Fruit fly (Drosophila melanogaster) whole organism, embryonic: ENCODE data around the gene CG33687.

Experiments
- CG10431 ChIP-seq: fragments of 200-800 bp; sonication (Bioruptor generic); optimal IDR thresholded peaks from 3 replicates; lab custom pipeline; 2018; ENCODE audit warnings: missing biosample characterization, mild to moderate bottlenecking, missing genetic modification characterization
- CG11085 ChIP-seq: fragments of 200-800 bp; sonication (Bioruptor generic); IDR thresholded peaks from 2 replicates; pipeline ENCODE4 v1.3.6; 2022; ENCODE audit warnings: missing biosample characterization, missing genetic modification characterization
- CG11723 ChIP-seq: fragments of 200-800 bp; sonication (Bioruptor generic); optimal IDR thresholded peaks from 2 replicates; lab custom pipeline; 2017; ENCODE audit warnings: missing biosample characterization, mild to moderate bottlenecking, missing genetic modification characterization
- CG14050 ChIP-seq: fragments of 200-800 bp; sonication (Bioruptor generic); IDR thresholded peaks from 3 replicates; pipeline ENCODE4 v1.3.6; 2022; ENCODE audit warnings: missing biosample characterization, missing genetic modification characterization
- CG14710 ChIP-seq: fragments of 200-800 bp; sonication (Bioruptor generic); optimal IDR thresholded peaks from 3 replicates; lab custom pipeline; 2019; ENCODE audit warnings: missing biosample characterization, mild to moderate bottlenecking, missing genetic modification characterization, moderate library complexity
- CG15011 ChIP-seq: fragments of 200-800 bp; sonication (Bioruptor generic); optimal IDR thresholded peaks from 3 replicates; lab custom pipeline; 2018; ENCODE audit warnings: missing biosample characterization, mild to moderate bottlenecking, missing genetic modification characterization
- CG15269 ChIP-seq: fragments of 200-800 bp; sonication (Bioruptor generic); optimal IDR thresholded peaks from 2 replicates; lab custom pipeline; 2018; ENCODE audit warnings: missing biosample characterization, mild to moderate bottlenecking, missing genetic modification characterization, moderate library complexity
- CG15479 ChIP-seq: fragments of 200-800 bp; sonication (Bioruptor generic); optimal IDR thresholded peaks from 3 replicates; lab custom pipeline; 2019; ENCODE audit warnings: missing biosample characterization, mild to moderate bottlenecking, missing genetic modification characterization, moderate library complexity
- CG17359 ChIP-seq: fragments of 200-800 bp; sonication (Bioruptor generic); optimal IDR thresholded peaks from 3 replicates; lab custom pipeline; 2018; ENCODE audit warnings: missing biosample characterization, mild to moderate bottlenecking, missing genetic modification characterization, moderate library complexity
- CG2712 ChIP-seq: fragments of 200-800 bp; optimal IDR thresholded peaks from 3 replicates; lab custom pipeline; 2019; ENCODE audit warnings: missing biosample characterization, mild to moderate bottlenecking, missing genetic modification characterization, moderate library complexity
- CG2889 ChIP-seq: fragments of 200-800 bp; sonication (Bioruptor generic); IDR thresholded peaks from 3 replicates; pipeline ENCODE4 v1.3.6; 2022; ENCODE audit warnings: missing biosample characterization, missing genetic modification characterization
- CG31365 ChIP-seq: fragments of 200-800 bp; sonication (Bioruptor generic); optimal IDR thresholded peaks from 2 replicates; lab custom pipeline; 2018; ENCODE audit warnings: missing biosample characterization, mild to moderate bottlenecking, missing genetic modification characterization
- CG31441 ChIP-seq: fragments of 200-800 bp; sonication (Bioruptor generic); IDR thresholded peaks from 2 replicates; pipeline ENCODE4 v1.3.6; 2022; ENCODE audit warnings: missing biosample characterization, missing genetic modification characterization
- CG32532 ChIP-seq: fragments of 200-800 bp; sonication (Bioruptor generic); IDR thresholded peaks from 2 replicates; pipeline ENCODE4 v1.3.6; 2022; ENCODE audit warnings: missing biosample characterization, missing genetic modification characterization
- CG33213 ChIP-seq: fragments of 200-800 bp; sonication (Bioruptor generic); optimal IDR thresholded peaks from 3 replicates; lab custom pipeline; 2016; ENCODE audit warnings: missing biosample characterization, missing genetic modification characterization
- CG8281 ChIP-seq: fragments of 200-800 bp; sonication (Bioruptor generic); optimal IDR thresholded peaks from 2 replicates; lab custom pipeline; 2018; ENCODE audit warnings: missing biosample characterization, mild to moderate bottlenecking, missing genetic modification characterization, moderate library complexity
- CG9437 ChIP-seq: fragments of 200-800 bp; sonication (Bioruptor generic); optimal IDR thresholded peaks from 2 replicates; lab custom pipeline; 2018; ENCODE audit warnings: missing biosample characterization, mild to moderate bottlenecking, missing genetic modification characterization
- Chrac-16 ChIP-seq: fragments of 200-800 bp; sonication (Bioruptor generic); optimal IDR thresholded peaks from 3 replicates; lab custom pipeline; 2016; ENCODE audit warnings: missing biosample characterization, missing genetic modification characterization
- D19A ChIP-seq: fragments of 200-800 bp; optimal IDR thresholded peaks from 3 replicates; lab custom pipeline; 2019; ENCODE audit warnings: missing biosample characterization, mild to moderate bottlenecking, missing genetic modification characterization, moderate library complexity
- Dek ChIP-seq: fragments of 200-800 bp; sonication (Bioruptor generic); optimal IDR thresholded peaks from 3 replicates; lab custom pipeline; 2019; ENCODE audit warnings: missing biosample characterization, mild to moderate bottlenecking, missing genetic modification characterization, moderate library complexity
- Elba2 ChIP-seq: fragments of 200-800 bp; sonication (Bioruptor generic); optimal IDR thresholded peaks from 3 replicates; lab custom pipeline; 2016; ENCODE audit warnings: missing biosample characterization, missing genetic modification characterization
- HHEX ChIP-seq: fragments of 200-800 bp; sonication (Bioruptor generic); optimal IDR thresholded peaks from 3 replicates; lab custom pipeline; 2017; ENCODE audit warnings: missing biosample characterization, mild to moderate bottlenecking, missing genetic modification characterization, missing genetic modification reagents
- Hmr ChIP-seq: fragments of 200-800 bp; sonication (Bioruptor generic); optimal IDR thresholded peaks from 3 replicates; lab custom pipeline; 2017; ENCODE audit warnings: mild to moderate bottlenecking, missing biosample characterization, missing genetic modification reagents, missing genetic modification characterization
- Meics ChIP-seq: fragments of 200-800 bp; sonication (Bioruptor generic); optimal IDR thresholded peaks from 2 replicates; lab custom pipeline; 2017; ENCODE audit warnings: missing biosample characterization, mild to moderate bottlenecking, missing genetic modification characterization
- Nf-YB ChIP-seq: fragments of 200-800 bp; sonication (Bioruptor generic); optimal IDR thresholded peaks from 3 replicates; lab custom pipeline; 2019; ENCODE audit warnings: missing biosample characterization, mild to moderate bottlenecking, missing genetic modification characterization, moderate library complexity
- Ptx1 ChIP-seq: fragments of 200-800 bp; sonication (Bioruptor generic); IDR thresholded peaks from 2 replicates; pipeline ENCODE4 v1.3.6; 2022; ENCODE audit warnings: missing biosample characterization, missing genetic modification characterization
- Vsx1 ChIP-seq: fragments of 200-800 bp; sonication (Bioruptor generic); optimal IDR thresholded peaks from 2 replicates; lab custom pipeline; 2017; ENCODE audit warnings: missing biosample characterization, mild to moderate bottlenecking, missing genetic modification characterization, missing genetic modification reagents
- al ChIP-seq: fragments of 200-800 bp; sonication (Bioruptor generic); IDR thresholded peaks from 2 replicates; pipeline ENCODE4 v1.3.6; 2022; ENCODE audit warnings: missing biosample characterization, missing genetic modification characterization
- aop ChIP-seq: fragments of 200-800 bp; sonication (Bioruptor generic); IDR thresholded peaks from 2 replicates; pipeline ENCODE4 v1.3.6; 2022; ENCODE audit warnings: missing biosample characterization, missing genetic modification characterization
- ara ChIP-seq: fragments of 200-800 bp; sonication (Bioruptor generic); IDR thresholded peaks from 2 replicates; pipeline ENCODE4 v1.3.6; 2022; ENCODE audit warnings: missing biosample characterization, missing genetic modification characterization
- bbx ChIP-seq: fragments of 200-800 bp; sonication (Bioruptor generic); IDR thresholded peaks from 2 replicates; pipeline ENCODE4 v1.3.6; 2022; ENCODE audit warnings: missing biosample characterization, missing genetic modification characterization; ENCODE audit not compliant: partially characterized antibody
- btn ChIP-seq: fragments of 200-800 bp; sonication (Bioruptor generic); optimal IDR thresholded peaks from 2 replicates; lab custom pipeline; 2016; ENCODE audit warnings: missing biosample characterization, missing genetic modification characterization
- da ChIP-seq: fragments of 200-800 bp; sonication (Bioruptor generic); optimal IDR thresholded peaks from 2 replicates; lab custom pipeline; 2016; ENCODE audit warnings: missing biosample characterization, missing genetic modification characterization
- disco-r ChIP-seq: fragments of 200-800 bp; sonication (Bioruptor generic); optimal IDR thresholded peaks from 2 replicates; lab custom pipeline; 2016; ENCODE audit warnings: missing biosample characterization, missing genetic modification characterization
- gem ChIP-seq: fragments of 200-800 bp; sonication (Bioruptor generic); optimal IDR thresholded peaks from 2 replicates; lab custom pipeline; 2019; ENCODE audit warnings: missing biosample characterization, mild to moderate bottlenecking, missing genetic modification characterization, moderate library complexity
- grn ChIP-seq: fragments of 200-800 bp; sonication (Bioruptor generic); optimal IDR thresholded peaks from 3 replicates; lab custom pipeline; 2017; ENCODE audit warnings: missing biosample characterization, missing genetic modification characterization
- h ChIP-seq: fragments of >200 bp; optimal IDR thresholded peaks from 2 replicates; lab custom pipeline; 2017
- hth ChIP-seq: fragments of >200 bp; optimal IDR thresholded peaks from 2 replicates; lab custom pipeline; 2017; ENCODE audit warnings: inconsistent platforms
- kay ChIP-seq: fragments of 200-800 bp; sonication (Bioruptor generic); optimal IDR thresholded peaks from 2 replicates; lab custom pipeline; 2016; ENCODE audit warnings: missing biosample characterization, missing genetic modification characterization
- kni ChIP-seq: fragments of 200-800 bp; sonication (Bioruptor generic); optimal IDR thresholded peaks from 3 replicates; lab custom pipeline; 2017; ENCODE audit warnings: mild to moderate bottlenecking, missing biosample characterization, missing genetic modification reagents, missing genetic modification characterization
- nerfin-1 ChIP-seq: fragments of 200-800 bp; sonication (Bioruptor generic); optimal IDR thresholded peaks from 3 replicates; lab custom pipeline; 2019; ENCODE audit warnings: missing biosample characterization, mild to moderate bottlenecking, missing genetic modification characterization, moderate library complexity
- peb ChIP-seq: fragments of 200-800 bp; sonication (Bioruptor generic); IDR thresholded peaks from 2 replicates; pipeline ENCODE4 v1.3.6; 2022; ENCODE audit warnings: missing biosample characterization, missing genetic modification characterization
- pita ChIP-seq: fragments of 200-800 bp; sonication (Bioruptor generic); optimal IDR thresholded peaks from 2 replicates; lab custom pipeline; 2017; ENCODE audit warnings: missing biosample characterization, mild to moderate bottlenecking, missing genetic modification characterization
- ro ChIP-seq: fragments of 200-800 bp; sonication (Bioruptor generic); IDR thresholded peaks from 2 replicates; pipeline ENCODE4 v1.3.6; 2022; ENCODE audit warnings: missing biosample characterization, missing genetic modification characterization
- sqz ChIP-seq: fragments of 200-800 bp; sonication (Bioruptor generic); optimal IDR thresholded peaks from 3 replicates; lab custom pipeline; 2018; ENCODE audit warnings: missing biosample characterization, mild to moderate bottlenecking, missing genetic modification characterization
- stc ChIP-seq: fragments of 200-800 bp; sonication (Bioruptor generic); IDR thresholded peaks from 2 replicates; pipeline ENCODE4 v1.3.6; 2022; ENCODE audit warnings: missing biosample characterization, missing genetic modification characterization
- tap ChIP-seq: fragments of 200-800 bp; optimal IDR thresholded peaks from 3 replicates; lab custom pipeline; 2019; ENCODE audit warnings: missing biosample characterization, mild to moderate bottlenecking, missing genetic modification characterization, moderate library complexity
- tll ChIP-seq, 2 experiments: fragments of 200-800 bp in 1 of 2; fragments of >200 bp in 1 of 2; sonication (Bioruptor generic) in 1 of 2; optimal IDR thresholded peaks; 2 replicates each; lab custom pipeline; 2017 to 2019; ENCODE audit warnings: missing biosample characterization in 2 of 2, missing genetic modification characterization in 2 of 2, mild to moderate bottlenecking in 1 of 2, moderate library complexity in 1 of 2
- ttk ChIP-seq: fragments of 200-800 bp; sonication (Bioruptor generic); IDR thresholded peaks from 2 replicates; pipeline ENCODE4 v2.1.2; 2022; ENCODE audit warnings: missing biosample characterization, missing genetic modification characterization
- zfh1 ChIP-seq: fragments of 200-800 bp; sonication (Bioruptor generic); IDR thresholded peaks from 3 replicates; pipeline ENCODE4 v1.3.6; 2022; ENCODE audit warnings: missing biosample characterization, missing genetic modification characterization

CG33687 gene

DNA sequence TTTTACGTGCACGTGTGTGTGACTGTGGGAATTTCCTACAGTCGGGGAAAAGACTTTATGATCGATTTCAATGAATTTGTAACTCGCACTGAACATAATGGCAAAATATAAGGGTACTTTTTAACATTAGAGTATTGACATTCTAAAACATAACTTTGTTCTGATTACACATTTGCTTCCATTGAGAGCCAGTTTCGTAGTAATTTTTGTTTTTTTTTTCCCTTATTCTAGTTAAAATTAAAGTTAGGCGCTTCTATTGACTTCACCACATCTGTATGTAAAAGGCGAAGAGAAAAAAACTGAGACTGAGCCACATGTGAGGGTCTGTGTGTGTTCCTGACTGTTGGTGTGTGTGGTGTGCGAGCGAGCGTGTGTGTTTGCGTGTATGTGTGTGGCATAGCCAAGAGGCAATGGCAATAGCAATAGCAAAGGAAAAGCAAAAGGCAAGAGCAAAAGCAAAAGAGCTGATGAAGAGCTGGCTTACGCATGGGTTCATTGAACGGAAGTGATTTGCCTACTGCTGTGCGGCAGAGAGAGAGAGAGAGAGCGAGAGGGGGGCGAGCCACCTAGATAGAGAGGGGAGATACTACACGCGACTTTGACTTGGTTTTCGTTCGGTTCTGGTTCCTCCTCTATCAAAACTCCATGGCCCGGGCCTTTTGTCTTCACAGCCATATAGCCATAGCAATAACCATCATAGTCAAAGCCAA is 35.7 kb upstream of the CG33687 start (continued):
- peak; percentile 82 for TF ChIP-seq CG15269 (tag; lab: Kevin White, UChicago)
- peak; percentile 40; the same call in 1 of the 3 replicates for TF ChIP-seq zfh1
- TF ChIP-seq CG14050, result peak; percentile 13; the same call in 1 of the 3 replicates
- no peak for TF ChIP-seq h
- peak; percentile 42 for TF ChIP-seq CG10431 (GFP tag; lab: Kevin White, UChicago)
- TF ChIP-seq D19A (tag; lab: Kevin White, UChicago), result peak; percentile 75
- no peak for TF ChIP-seq Elba2 (GFP tag; lab: Kevin White, UChicago)
- no peak for TF ChIP-seq CG15479 (GFP tag; lab: Kevin White, UChicago)
- TF ChIP-seq CG2889 (GFP tag; lab: Robert Waterston, UW), result no peak
- TF ChIP-seq CG11085 (GFP tag; lab: Robert Waterston, UW), result no peak
- no peak for TF ChIP-seq ro (GFP tag; lab: Robert Waterston, UW)
- TF ChIP-seq kay (GFP tag; lab: Kevin White, UChicago), result no peak
- TF ChIP-seq CG32532, result peak; percentile 72
- peak; percentile 82 for TF ChIP-seq Hmr (GFP tag; lab: Kevin White, UChicago)
- TF ChIP-seq tap, result peak; percentile 41
- TF ChIP-seq CG31365 (tag; lab: Kevin White, UChicago), result peak; percentile 6
- peak; percentile 24 for TF ChIP-seq kni (GFP tag; lab: Kevin White, UChicago)
- no peak for TF ChIP-seq grn (GFP tag; lab: Kevin White, UChicago)
- TF ChIP-seq CG33213 (GFP tag; lab: Kevin White, UChicago), result peak; percentile 28
- peak; percentile 56 for TF ChIP-seq nerfin-1
- peak; percentile 70 for TF ChIP-seq CG17359
- no peak for TF ChIP-seq hth
- TF ChIP-seq Chrac-16, result peak; percentile 62
- TF ChIP-seq gem, result peak; percentile 83
- no peak for TF ChIP-seq da
- TF ChIP-seq Ptx1 (GFP tag; lab: Robert Waterston, UW), result peak; percentile 58
- TF ChIP-seq CG11723, result peak; percentile 55
- peak; percentile 83 for TF ChIP-seq Meics
- TF ChIP-seq Dek (tag; lab: Kevin White, UChicago), result peak; percentile 68
- TF ChIP-seq HHEX (GFP tag; lab: Kevin White, UChicago), result peak; percentile 79
- peak; percentile 65 for TF ChIP-seq CG9437 (GFP tag; lab: Kevin White, UChicago)
- no peak for TF ChIP-seq btn (GFP tag; lab: Kevin White, UChicago)
- no peak for TF ChIP-seq ara (GFP tag; lab: Robert Waterston, UW)
- peak; percentile 60 for TF ChIP-seq ttk (GFP tag; lab: Robert Waterston, UW)
- no peak for TF ChIP-seq bbx
- TF ChIP-seq pita (GFP tag; lab: Kevin White, UChicago), result no peak
- TF ChIP-seq sqz, result peak; percentile 89
- TF ChIP-seq disco-r, result no peak
- TF ChIP-seq Nf-YB (GFP tag; lab: Kevin White, UChicago), result peak; percentile 53
- peak; percentile 77 for TF ChIP-seq CG2712 (tag; lab: Kevin White, UChicago)
- 0 out of 2 replicates have a peak, but pooled peaks have one; percentile 17 for TF ChIP-seq peb
- peak; percentile 64 for TF ChIP-seq CG15011 (GFP tag; lab: Kevin White, UChicago)
- TF ChIP-seq al (GFP tag; lab: Robert Waterston, UW), result 0 out of 2 replicates have a peak, but pooled peaks have one; percentile 48
- no peak; the same call in 1 of the 2 replicates for TF ChIP-seq aop (GFP tag; lab: Robert Waterston, UW)
- TF ChIP-seq stc, result no peak; the same call in 1 of the 2 replicates
- peak; percentile 77 for TF ChIP-seq CG31441 (GFP tag; lab: Robert Waterston, UW)
- TF ChIP-seq Vsx1 (GFP tag; lab: Kevin White, UChicago), result no peak
- peak; percentile 54 for TF ChIP-seq CG14710 (tag; lab: Kevin White, UChicago)
- peak; percentile 29 for TF ChIP-seq CG8281 (tag; lab: Kevin White, UChicago)
- no peak for TF ChIP-seq tll (GFP tag; optimal IDR thresholded peaks at IDR 0.05; lab: Kevin White, UChicago)
